Worm (Caenorhabditis elegans): ENCODE measurements around the gene slrp-1.

Gene slrp-1

ce11 chrV:13566967-13567366 lies 1.3 kb downstream of the slrp-1 start (continued):
- TF ChIP-seq lin-35 (GFP tag; optimal IDR thresholded peaks at IDR 0.05) (no peak), madf-8 (GFP tag; conservative IDR thresholded peaks at IDR 0.05) (no peak), hrde-1 (tag; optimal IDR thresholded peaks at IDR 0.05; ENCODE audit: borderline replicate concordance) (peak; percentile 0), snpc-3.4 (tag; optimal IDR thresholded peaks at IDR 0.05) (no peak), Y56A3A.18 (GFP tag; IDR thresholded peaks at IDR 0.05) (peak; percentile 86), hlh-12 (tag; optimal IDR thresholded peaks at IDR 0.05) (peak; percentile 37), F37B4.10 (GFP tag; IDR thresholded peaks at IDR 0.05) (no peak), atf-7 (tag; optimal IDR thresholded peaks at IDR 0.05) (peak; percentile 74), let-526 (GFP tag; IDR thresholded peaks at IDR 0.05) (0 out of 2 replicates have a peak, but pooled peaks have one; percentile 11), snpc-1.3 (tag; optimal IDR thresholded peaks at IDR 0.05; ENCODE audit: insufficient read depth) (no peak), him-1 (tag; optimal IDR thresholded peaks at IDR 0.05) (no peak), hmg-20 (GFP tag; IDR thresholded peaks at IDR 0.05) (peak; percentile 47; the same call in 1 of the 2 replicates), attf-5 (GFP tag; optimal IDR thresholded peaks at IDR 0.05) (peak; percentile 23), die-1 (tag; optimal IDR thresholded peaks at IDR 0.05) (peak; percentile 55), efl-1 (GFP tag; optimal IDR thresholded peaks at IDR 0.05) (no peak), hmg-1.2 (GFP tag; IDR thresholded peaks at IDR 0.05) (peak; percentile 26; the same call in 1 of the 2 replicates), chd-7 (tag; optimal IDR thresholded peaks at IDR 0.05) (peak; percentile 65), dpff-1 (tag; optimal IDR thresholded peaks at IDR 0.05) (peak; percentile 67), fkh-3 (tag; optimal IDR thresholded peaks at IDR 0.05) (no peak), cebp-1 (GFP tag; IDR thresholded peaks at IDR 0.05) (no peak), cebp-1 (tag; optimal IDR thresholded peaks at IDR 0.05) (peak; percentile 47), nhr-90 (tag; optimal IDR thresholded peaks at IDR 0.05) (peak; percentile 10), Y53F4B.3 (GFP tag; IDR thresholded peaks at IDR 0.05) (no peak), ama-1 (optimal IDR thresholded peaks at IDR 0.05) (peak; percentile 66), ama-1 (GFP tag; optimal IDR thresholded peaks at IDR 0.05) (no peak), pbrm-1 (GFP tag; IDR thresholded peaks at IDR 0.05) (no peak), hlh-26 (GFP tag; conservative IDR thresholded peaks at IDR 0.05) (no peak), nfya-2 (GFP tag; IDR thresholded peaks at IDR 0.05) (no peak), ztf-25 (GFP tag; IDR thresholded peaks at IDR 0.05) (no peak), dpl-1 (GFP tag; optimal IDR thresholded peaks at IDR 0.05) (no peak), ceh-79 (tag; optimal IDR thresholded peaks at IDR 0.05) (no peak), T07F8.4 (tag; optimal IDR thresholded peaks at IDR 0.05) (no peak), bed-1 (GFP tag; IDR thresholded peaks at IDR 0.05) (no peak), nfya-1 (tag; optimal IDR thresholded peaks at IDR 0.05; ENCODE audit: borderline replicate concordance, insufficient read depth) (no peak), somi-1 (GFP tag; optimal IDR thresholded peaks at IDR 0.05) (no peak), egl-44 (GFP tag; IDR thresholded peaks at IDR 0.05) (peak; percentile 9; the same call in 1 of the 2 replicates), B0019.2 (GFP tag; conservative IDR thresholded peaks at IDR 0.05) (no peak), mes-4 (tag; optimal IDR thresholded peaks at IDR 0.05) (no peak), mcd-1 (GFP tag; IDR thresholded peaks at IDR 0.05) (peak; percentile 72), xnd-1 (tag; optimal IDR thresholded peaks at IDR 0.05) (no peak), nfyb-1 (GFP tag; IDR thresholded peaks at IDR 0.05) (peak; percentile 77), nhr-80 (tag; optimal IDR thresholded peaks at IDR 0.05) (no peak), lsl-1 (GFP tag; optimal IDR thresholded peaks at IDR 0.05) (no peak), egrh-3 (GFP tag; IDR thresholded peaks at IDR 0.05) (no peak), lin-54 (GFP tag; optimal IDR thresholded peaks at IDR 0.05) (no peak), F52B5.7 (tag; optimal IDR thresholded peaks at IDR 0.05) (peak; percentile 76), ztf-6 (GFP tag; IDR thresholded peaks at IDR 0.05) (no peak), F55B11.4 (tag; optimal IDR thresholded peaks at IDR 0.05; ENCODE audit: borderline replicate concordance, insufficient read depth) (no peak), madf-3 (GFP tag; IDR thresholded peaks at IDR 0.05) (peak; percentile 74; the same call in 1 of the 2 replicates), B0336.3 (GFP tag; IDR thresholded peaks at IDR 0.05) (peak; percentile 85)

Measured in whole organism, young adult.